Fruit fly (Drosophila melanogaster) whole organism, embryonic: ENCODE data around the gene CG46412.
A peak's percentile ranks its signal among the peaks of the same experiment; 100 is the strongest.

ENCODE experiments used
- ATbp ChIP-seq: fragments of 200-800 bp; sonication (Bioruptor generic); optimal IDR thresholded peaks from 2 replicates; lab custom pipeline; 2017; ENCODE audit warnings: missing biosample characterization, mild to moderate bottlenecking, missing genetic modification characterization, missing genetic modification reagents
- Antp ChIP-seq: fragments of 200-800 bp; sonication (Bioruptor generic); optimal IDR thresholded peaks from 3 replicates; lab custom pipeline; 2016; ENCODE audit warnings: missing biosample characterization, missing genetic modification characterization
- Bgb ChIP-seq: fragments of 200-800 bp; sonication (Bioruptor generic); IDR thresholded peaks from 2 replicates; pipeline ENCODE4 v1.3.6; 2022; ENCODE audit warnings: missing biosample characterization, missing genetic modification characterization; ENCODE audit not compliant: partially characterized antibody
- Blimp-1 ChIP-seq: fragments of 200-800 bp; sonication (Bioruptor generic); optimal IDR thresholded peaks from 3 replicates; lab custom pipeline; 2018; ENCODE audit warnings: missing biosample characterization, missing genetic modification characterization, mild to moderate bottlenecking, moderate library complexity, missing genetic modification reagents
- C15 ChIP-seq: fragments of 200-800 bp; sonication (Bioruptor generic); IDR thresholded peaks from 3 replicates; pipeline ENCODE4 v1.3.6; 2022; ENCODE audit warnings: missing biosample characterization, missing genetic modification characterization
- CG12299 ChIP-seq: fragments of 200-800 bp; sonication (Bioruptor generic); optimal IDR thresholded peaks from 2 replicates; lab custom pipeline; 2018; ENCODE audit warnings: missing biosample characterization, mild to moderate bottlenecking, missing genetic modification characterization
- CG13775 ChIP-seq: fragments of 200-800 bp; sonication (Bioruptor generic); optimal IDR thresholded peaks from 3 replicates; lab custom pipeline; 2017; ENCODE audit warnings: missing biosample characterization, mild to moderate bottlenecking, missing genetic modification characterization
- CG1603 ChIP-seq: fragments of 200-800 bp; sonication (Bioruptor generic); optimal IDR thresholded peaks from 2 replicates; lab custom pipeline; 2019; ENCODE audit warnings: missing biosample characterization, mild to moderate bottlenecking, missing genetic modification characterization, moderate library complexity
- CG17186 ChIP-seq: fragments of 200-800 bp; sonication (Bioruptor generic); optimal IDR thresholded peaks from 3 replicates; lab custom pipeline; 2017; ENCODE audit warnings: missing biosample characterization, missing genetic modification reagents, missing genetic modification characterization
- CG2120 ChIP-seq: fragments of 200-800 bp; sonication (Bioruptor generic); optimal IDR thresholded peaks from 3 replicates; lab custom pipeline; 2016; ENCODE audit warnings: missing biosample characterization, missing genetic modification characterization
- CG2129 ChIP-seq: fragments of 200-800 bp; sonication (Bioruptor generic); IDR thresholded peaks from 2 replicates; pipeline ENCODE4 v1.3.6; 2022; ENCODE audit warnings: missing biosample characterization, missing genetic modification characterization; ENCODE audit not compliant: partially characterized antibody
- CG3065 ChIP-seq: fragments of 200-800 bp; sonication (Bioruptor generic); optimal IDR thresholded peaks from 2 replicates; lab custom pipeline; 2016; ENCODE audit warnings: missing biosample characterization, missing genetic modification characterization
- CG31441 ChIP-seq: fragments of 200-800 bp; sonication (Bioruptor generic); IDR thresholded peaks from 2 replicates; pipeline ENCODE4 v1.3.6; 2022; ENCODE audit warnings: missing biosample characterization, missing genetic modification characterization
- CG32532 ChIP-seq: fragments of 200-800 bp; sonication (Bioruptor generic); IDR thresholded peaks from 2 replicates; pipeline ENCODE4 v1.3.6; 2022; ENCODE audit warnings: missing biosample characterization, missing genetic modification characterization
- CG33557 ChIP-seq: fragments of 200-800 bp; sonication (Bioruptor generic); optimal IDR thresholded peaks from 2 replicates; lab custom pipeline; 2019; ENCODE audit warnings: missing biosample characterization, mild to moderate bottlenecking, missing genetic modification characterization, moderate library complexity
- CG3847 ChIP-seq: fragments of 200-800 bp; sonication (Bioruptor generic); IDR thresholded peaks from 2 replicates; pipeline ENCODE4 v1.3.6; 2022; ENCODE audit warnings: missing biosample characterization, missing genetic modification characterization
- CG4707 ChIP-seq: fragments of 200-800 bp; sonication (Bioruptor generic); optimal IDR thresholded peaks from 2 replicates; lab custom pipeline; 2018; ENCODE audit warnings: missing biosample characterization, mild to moderate bottlenecking, missing genetic modification characterization, moderate library complexity
- Dref ChIP-seq: fragments of 200-800 bp; sonication (Bioruptor generic); IDR thresholded peaks from 2 replicates; pipeline ENCODE4 v1.3.6; 2022; ENCODE audit warnings: missing biosample characterization, missing genetic modification characterization
- Eip74EF ChIP-seq, 2 experiments: fragments of 200-800 bp in 1 of 2; fragments of >200 bp in 1 of 2; sonication (Bioruptor generic) in 1 of 2; optimal IDR thresholded peaks; 2 replicates each; lab custom pipeline; 2017 to 2019; ENCODE audit warnings: missing biosample characterization in 2 of 2, missing genetic modification characterization in 2 of 2, mild to moderate bottlenecking in 1 of 2, moderate library complexity in 1 of 2
- HHEX ChIP-seq: fragments of 200-800 bp; sonication (Bioruptor generic); optimal IDR thresholded peaks from 3 replicates; lab custom pipeline; 2017; ENCODE audit warnings: missing biosample characterization, mild to moderate bottlenecking, missing genetic modification characterization, missing genetic modification reagents
- Hand ChIP-seq: fragments of 200-800 bp; sonication (Bioruptor generic); optimal IDR thresholded peaks from 2 replicates; lab custom pipeline; 2017; ENCODE audit warnings: mild to moderate bottlenecking, missing biosample characterization, missing genetic modification reagents, missing genetic modification characterization
- Hmx ChIP-seq: fragments of 200-800 bp; sonication (Bioruptor generic); optimal IDR thresholded peaks from 2 replicates; lab custom pipeline; 2016; ENCODE audit warnings: missing biosample characterization, missing genetic modification characterization
- Lpt ChIP-seq: fragments of >200 bp; optimal IDR thresholded peaks from 2 replicates; lab custom pipeline; 2018; ENCODE audit warnings: missing biosample characterization, missing genetic modification characterization
- Meics ChIP-seq: fragments of 200-800 bp; sonication (Bioruptor generic); optimal IDR thresholded peaks from 2 replicates; lab custom pipeline; 2017; ENCODE audit warnings: missing biosample characterization, mild to moderate bottlenecking, missing genetic modification characterization
- NC2β ChIP-seq: fragments of 200-800 bp; sonication (Bioruptor generic); optimal IDR thresholded peaks from 2 replicates; lab custom pipeline; 2016; ENCODE audit warnings: missing biosample characterization, missing genetic modification characterization
- Nf-YA ChIP-seq: fragments of 200-800 bp; sonication (Bioruptor generic); IDR thresholded peaks from 2 replicates; pipeline ENCODE4 v1.3.6; 2022; ENCODE audit warnings: missing biosample characterization, missing genetic modification characterization
- PHDP ChIP-seq: fragments of 200-800 bp; sonication (Bioruptor generic); optimal IDR thresholded peaks from 3 replicates; lab custom pipeline; 2018; ENCODE audit warnings: missing biosample characterization, mild to moderate bottlenecking, missing genetic modification characterization, moderate library complexity
- Scr ChIP-seq: fragments of 200-800 bp; sonication (Bioruptor generic); IDR thresholded peaks from 2 replicates; pipeline ENCODE4 v1.3.6; 2022; ENCODE audit warnings: missing biosample characterization, missing genetic modification characterization; ENCODE audit not compliant: partially characterized antibody
- Sry-β ChIP-seq: fragments of 200-800 bp; sonication (Bioruptor generic); optimal IDR thresholded peaks from 2 replicates; lab custom pipeline; 2018; ENCODE audit warnings: missing biosample characterization, mild to moderate bottlenecking, missing genetic modification characterization, moderate library complexity
- ac ChIP-seq: fragments of 200-800 bp; sonication (Bioruptor generic); optimal IDR thresholded peaks from 3 replicates; lab custom pipeline; 2017; ENCODE audit warnings: missing biosample characterization, mild to moderate bottlenecking, missing genetic modification characterization
- ara ChIP-seq: fragments of 200-800 bp; sonication (Bioruptor generic); IDR thresholded peaks from 2 replicates; pipeline ENCODE4 v1.3.6; 2022; ENCODE audit warnings: missing biosample characterization, missing genetic modification characterization
- bowl ChIP-seq: fragments of 200-800 bp; sonication (Bioruptor generic); IDR thresholded peaks from 2 replicates; pipeline ENCODE4 v1.3.6; 2022; ENCODE audit warnings: missing biosample characterization, missing genetic modification characterization
- cato ChIP-seq: fragments of 200-800 bp; sonication (Bioruptor generic); optimal IDR thresholded peaks from 2 replicates; lab custom pipeline; 2016; ENCODE audit warnings: missing biosample characterization, missing genetic modification characterization, borderline replicate concordance
- chinmo ChIP-seq: fragments of 200-800 bp; sonication (Bioruptor generic); IDR thresholded peaks from 4 replicates; pipeline ENCODE4 v1.3.6; 2022; ENCODE audit warnings: missing biosample characterization, missing genetic modification characterization; ENCODE audit not compliant: partially characterized antibody
- crc ChIP-seq: fragments of 200-800 bp; sonication (Bioruptor generic); optimal IDR thresholded peaks from 2 replicates; lab custom pipeline; 2016; ENCODE audit warnings: missing biosample characterization, missing genetic modification characterization
- croc ChIP-seq: fragments of 200-800 bp; sonication (Bioruptor generic); conservative IDR thresholded peaks from 3 replicates; pipeline ENCODE4 v1.3.6; 2022; ENCODE audit warnings: missing biosample characterization, missing genetic modification characterization
- dpn ChIP-seq, 2 experiments: fragments of 200-800 bp; sonication (Bioruptor generic); optimal IDR thresholded peaks; 3 replicates each; lab custom pipeline; 2016; ENCODE audit warnings: missing biosample characterization in 2 of 2, missing genetic modification characterization in 2 of 2
- dysf ChIP-seq: fragments of 200-800 bp; sonication (Bioruptor generic); IDR thresholded peaks from 3 replicates; pipeline ENCODE4 v1.3.6; 2022; ENCODE audit warnings: missing biosample characterization, missing genetic modification characterization
- gcm2 ChIP-seq: fragments of 200-800 bp; sonication (Bioruptor generic); optimal IDR thresholded peaks from 2 replicates; lab custom pipeline; 2016; ENCODE audit warnings: missing biosample characterization, missing genetic modification characterization
- her ChIP-seq: fragments of 200-800 bp; sonication (Bioruptor generic); optimal IDR thresholded peaks from 2 replicates; lab custom pipeline; 2016; ENCODE audit warnings: missing biosample characterization, missing genetic modification characterization
- mirr ChIP-seq: fragments of 200-800 bp; sonication (Bioruptor generic); optimal IDR thresholded peaks from 3 replicates; lab custom pipeline; 2018; ENCODE audit warnings: missing biosample characterization, mild to moderate bottlenecking, missing genetic modification characterization
- phol ChIP-seq: fragments of 200-800 bp; sonication (Bioruptor generic); optimal IDR thresholded peaks from 3 replicates; lab custom pipeline; 2018; ENCODE audit warnings: missing biosample characterization, mild to moderate bottlenecking, missing genetic modification characterization, moderate library complexity
- pzg ChIP-seq: fragments of 200-800 bp; sonication (Bioruptor generic); optimal IDR thresholded peaks from 3 replicates; lab custom pipeline; 2018; ENCODE audit warnings: missing biosample characterization, mild to moderate bottlenecking, missing genetic modification characterization, moderate library complexity
- sens ChIP-seq: fragments of 200-800 bp; sonication (Bioruptor generic); peaks from one replicate; lab custom pipeline; 2016; ENCODE audit warnings: missing biosample characterization, missing genetic modification characterization
- slbo ChIP-seq: fragments of 200-800 bp; sonication (Bioruptor generic); IDR thresholded peaks from 2 replicates; pipeline ENCODE4 v1.3.6; 2022; ENCODE audit warnings: missing biosample characterization, missing genetic modification characterization
- slou ChIP-seq: fragments of 200-800 bp; sonication (Bioruptor generic); optimal IDR thresholded peaks from 3 replicates; lab custom pipeline; 2016; ENCODE audit warnings: missing biosample characterization, missing genetic modification characterization
- twi ChIP-seq: fragments of 200-800 bp; optimal IDR thresholded peaks from 2 replicates; lab custom pipeline; 2019; ENCODE audit warnings: missing biosample characterization, mild to moderate bottlenecking, missing genetic modification characterization, moderate library complexity
- vfl ChIP-seq: fragments of 200-800 bp; sonication (Bioruptor generic); optimal IDR thresholded peaks from 2 replicates; lab custom pipeline; 2016; ENCODE audit warnings: missing biosample characterization, missing genetic modification characterization
- wek ChIP-seq: fragments of 200-800 bp; sonication (Bioruptor generic); optimal IDR thresholded peaks from 3 replicates; lab custom pipeline; 2018; ENCODE audit warnings: missing biosample characterization, mild to moderate bottlenecking, missing genetic modification characterization, moderate library complexity

The CG46412 gene

DNA sequence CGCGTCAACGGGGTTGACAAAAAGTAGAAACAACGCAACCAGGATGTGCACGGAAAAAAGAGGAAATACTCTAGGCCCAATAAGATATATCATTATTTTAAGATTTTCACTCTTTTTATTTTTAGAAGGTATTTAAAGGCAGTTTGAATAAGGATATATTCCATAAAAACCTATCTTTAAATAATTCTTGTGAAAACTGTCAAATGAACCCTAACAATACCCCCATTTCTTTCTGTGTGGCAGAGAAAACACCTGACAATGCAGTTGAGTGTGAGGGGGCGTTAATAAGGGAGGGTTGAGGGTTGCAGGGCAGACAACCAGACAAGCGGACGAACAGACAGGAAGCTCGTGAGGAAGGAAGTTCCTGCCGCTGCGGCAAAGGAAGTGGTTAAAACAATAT, 11.9 kb downstream of the CG46412 start (continued):
- TF ChIP-seq wek (GFP tag; lab: Kevin White, UChicago) (no peak), CG13775 (GFP tag; lab: Kevin White, UChicago) (peak; percentile 11), CG31441 (GFP tag; lab: Robert Waterston, UW) (0 out of 2 replicates have a peak, but pooled peaks have one; percentile 46), slou (GFP tag; lab: Kevin White, UChicago) (no peak), croc (GFP tag; lab: Robert Waterston, UW) (no peak), CG1603 (tag; lab: Kevin White, UChicago) (peak; percentile 26), Antp (GFP tag; lab: Kevin White, UChicago) (no peak), twi (tag; lab: Kevin White, UChicago) (no peak), ara (GFP tag; lab: Robert Waterston, UW) (no peak), CG3065 (GFP tag; lab: Kevin White, UChicago) (no peak), gcm2 (GFP tag; lab: Kevin White, UChicago) (no peak), CG2120 (no peak), Bgb (GFP tag; lab: Robert Waterston, UW) (no peak), CG4707 (GFP tag; lab: Kevin White, UChicago) (no peak), ac (peak; percentile 46), ATbp (GFP tag; lab: Kevin White, UChicago) (peak; percentile 41), bowl (GFP tag; lab: Robert Waterston, UW) (no peak), CG2129 (no peak), HHEX (GFP tag; lab: Kevin White, UChicago) (no peak), Nf-YA (GFP tag; lab: Robert Waterston, UW) (no peak; the same call in 1 of the 2 replicates), pzg (GFP tag; lab: Kevin White, UChicago) (no peak)

dm6 chr3L:11550359-11551056, 13.4 kb downstream of the CG46412 start:
- TF ChIP-seq vfl (GFP tag; lab: Kevin White, UChicago) (no peak), dysf (GFP tag; lab: Robert Waterston, UW) (peak; percentile 12; the same call in 1 of the 3 replicates), chinmo (GFP tag; lab: Robert Waterston, UW) (peak; percentile 93), CG12299 (tag; lab: Kevin White, UChicago) (no peak), C15 (GFP tag; lab: Robert Waterston, UW) (no peak), her (GFP tag; lab: Kevin White, UChicago) (peak; percentile 23), phol (tag; lab: Kevin White, UChicago) (no peak), Lpt (GFP tag; lab: Kevin White, UChicago) (no peak), Scr (GFP tag; lab: Robert Waterston, UW) (no peak), Sry-β (GFP tag; lab: Kevin White, UChicago) (no peak), Dref (GFP tag; lab: Robert Waterston, UW) (no peak), cato (GFP tag; lab: Kevin White, UChicago) (no peak), crc (GFP tag; lab: Kevin White, UChicago) (no peak), Eip74EF (GFP tag; optimal IDR thresholded peaks at IDR 0.05; lab: Kevin White, UChicago) (peak in 1 of 2 experiments; percentile 69), Blimp-1 (GFP tag; lab: Kevin White, UChicago) (peak; percentile 90), Hmx (GFP tag; lab: Kevin White, UChicago) (no peak), CG3847 (GFP tag; lab: Robert Waterston, UW) (peak; percentile 17; the same call in 1 of the 2 replicates), Meics (peak; percentile 23), sens (peak; percentile 39), NC2β (GFP tag; lab: Kevin White, UChicago) (no peak), CG33557 (GFP tag; lab: Kevin White, UChicago) (no peak), slbo (peak; percentile 44; the same call in 1 of the 2 replicates), CG17186 (GFP tag; lab: Kevin White, UChicago) (no peak), CG32532 (GFP tag; lab: Robert Waterston, UW) (peak; percentile 21; the same call in 1 of the 2 replicates), mirr (peak; percentile 68), dpn (GFP tag; optimal IDR thresholded peaks at IDR 0.05; lab: Kevin White, UChicago) (peak in 1 of 2 experiments; percentile 19), PHDP (tag; lab: Kevin White, UChicago) (no peak), Hand (GFP tag; lab: Kevin White, UChicago) (no peak)
